Fruit fly (Drosophila melanogaster): ENCODE data around the gene mRpL23.

The mRpL23 gene

DNA sequence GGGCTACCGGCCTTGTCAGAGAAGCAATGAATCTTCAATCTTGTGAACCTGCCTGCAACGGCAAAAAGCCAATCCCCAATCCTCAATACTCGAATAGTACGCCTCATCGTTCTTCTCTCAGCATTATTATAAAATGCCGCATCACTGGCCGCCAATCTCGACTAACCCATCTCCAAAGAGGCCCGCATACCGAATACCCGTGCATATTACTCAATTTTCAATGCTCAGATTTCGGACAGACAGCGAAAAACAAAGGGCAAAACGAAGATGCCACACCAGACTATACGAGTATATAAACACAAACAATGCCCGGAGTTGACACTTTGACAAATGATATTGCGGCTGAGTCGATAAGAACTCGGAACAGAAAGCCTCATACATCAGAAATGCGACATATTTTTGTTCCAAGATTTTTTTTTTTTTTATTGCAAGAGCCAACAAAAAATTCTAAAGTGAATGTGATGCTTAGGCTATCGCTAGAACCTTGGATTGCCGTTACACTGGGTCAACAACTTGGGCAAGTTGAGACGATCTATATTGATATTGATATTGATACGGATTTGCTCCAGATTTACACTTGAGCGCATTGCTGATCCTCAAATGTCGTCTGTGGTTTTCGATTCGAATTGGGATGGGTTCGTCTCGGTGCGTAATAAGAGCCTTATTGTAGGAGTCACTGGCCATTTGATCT lies 19.4 kb upstream of the mRpL23 start (continued):
- TF ChIP-seq CG42726 (GFP tag; IDR thresholded peaks at IDR 0.05; ENCODE audit: partially characterized antibody) (no peak), tgo (GFP tag; IDR thresholded peaks at IDR 0.05) (no peak), gcm (GFP tag; optimal IDR thresholded peaks at IDR 0.05) (peak; percentile 81), HLH3B (GFP tag; IDR thresholded peaks at IDR 0.05) (no peak), mirr (GFP tag; optimal IDR thresholded peaks at IDR 0.05) (no peak), exex (tag; optimal IDR thresholded peaks at IDR 0.05) (no peak), chinmo (GFP tag; IDR thresholded peaks at IDR 0.05; ENCODE audit: partially characterized antibody) (no peak), CG1024 (GFP tag; IDR thresholded peaks at IDR 0.05) (peak; percentile 45; the same call in 1 of the 2 replicates), Lpt (GFP tag; optimal IDR thresholded peaks at IDR 0.05) (no peak), scrt (GFP tag; optimal IDR thresholded peaks at IDR 0.05) (no peak), Nf-YA (GFP tag; IDR thresholded peaks at IDR 0.05) (no peak), CG15514 (GFP tag; optimal IDR thresholded peaks at IDR 0.05) (peak; percentile 4), CG6254 (GFP tag; optimal IDR thresholded peaks at IDR 0.05) (no peak), Sry-β (GFP tag; optimal IDR thresholded peaks at IDR 0.05) (peak; percentile 9), pum (GFP tag; optimal IDR thresholded peaks at IDR 0.05) (no peak), Camta (GFP tag; optimal IDR thresholded peaks at IDR 0.05) (no peak), pzg (GFP tag; optimal IDR thresholded peaks at IDR 0.05) (no peak), CG6854 (GFP tag; optimal IDR thresholded peaks at IDR 0.05) (no peak), CG8281 (tag; optimal IDR thresholded peaks at IDR 0.05) (peak; percentile 22), ham (GFP tag; IDR thresholded peaks at IDR 0.05) (no peak), zen (tag; optimal IDR thresholded peaks at IDR 0.05) (no peak), Fer2 (tag; optimal IDR thresholded peaks at IDR 0.05) (no peak), gcm2 (GFP tag; optimal IDR thresholded peaks at IDR 0.05) (no peak), NfI (GFP tag; optimal IDR thresholded peaks at IDR 0.05) (no peak), sens (GFP tag) (peak; percentile 79), CG6175 (GFP tag; IDR thresholded peaks at IDR 0.05) (0 out of 3 replicates have a peak, but pooled peaks have one; percentile 49), CG12219 (GFP tag; optimal IDR thresholded peaks at IDR 0.05) (no peak), Blimp-1 (GFP tag; optimal IDR thresholded peaks at IDR 0.05) (peak; percentile 3), CG18764 (GFP tag; optimal IDR thresholded peaks at IDR 0.05) (peak; percentile 34), CG33213 (GFP tag; optimal IDR thresholded peaks at IDR 0.05) (peak; percentile 23), vfl (GFP tag; optimal IDR thresholded peaks at IDR 0.05) (no peak), CG12071 (GFP tag; optimal IDR thresholded peaks at IDR 0.05) (no peak), grn (GFP tag; optimal IDR thresholded peaks at IDR 0.05) (peak; percentile 60), dmrt11E (tag; optimal IDR thresholded peaks at IDR 0.05) (no peak), eyg (GFP tag; optimal IDR thresholded peaks at IDR 0.05) (no peak), CG10366 (GFP tag; IDR thresholded peaks at IDR 0.05) (no peak), CG3065 (GFP tag; optimal IDR thresholded peaks at IDR 0.05) (no peak), tll (GFP tag; optimal IDR thresholded peaks at IDR 0.05) (no peak), Nf-YC (tag; optimal IDR thresholded peaks at IDR 0.05) (no peak), CG8089 (GFP tag; optimal IDR thresholded peaks at IDR 0.05) (no peak), sr (GFP tag; IDR thresholded peaks at IDR 0.05) (no peak), CG1792 (GFP tag; optimal IDR thresholded peaks at IDR 0.05) (no peak), oc (tag; optimal IDR thresholded peaks at IDR 0.05) (peak; percentile 2), CG15696 (tag; optimal IDR thresholded peaks at IDR 0.05) (no peak), CG34376 (GFP tag; optimal IDR thresholded peaks at IDR 0.05) (peak; percentile 11), CG2889 (GFP tag; IDR thresholded peaks at IDR 0.05) (no peak), D (optimal IDR thresholded peaks at IDR 0.05) (no peak), D (GFP tag; optimal IDR thresholded peaks at IDR 0.05) (no peak), slbo (GFP tag; IDR thresholded peaks at IDR 0.05) (no peak), bsh (GFP tag; optimal IDR thresholded peaks at IDR 0.05) (peak in 1 of 2 experiments; percentile 19)

Data from whole organism, embryonic.